Worm (Caenorhabditis elegans) whole organism, L4 larva: Measurements from ENCODE around the gene sto-3.

Source experiments
- F37D6.2 ChIP-seq: sonication (generic microtip); optimal IDR thresholded peaks from 2 replicates; lab custom pipeline; 2016; ENCODE audit warnings: mild to moderate bottlenecking, missing genetic modification characterization, missing compliant biosample characterization
- ZK546.5 ChIP-seq, 2 experiments: sonication (generic microtip); optimal IDR thresholded peaks; 2 replicates each; lab custom pipeline; 2017; ENCODE audit warnings: missing biosample characterization in 2 of 2, missing genetic modification characterization in 2 of 2
- aly-2 ChIP-seq: sonication (generic microtip); optimal IDR thresholded peaks from 2 replicates; lab custom pipeline; 2018; ENCODE audit warnings: missing biosample characterization, missing genetic modification characterization
- lsy-2 ChIP-seq, 2 experiments: fragments of 150-350 bp in 1 of 2; sonication (generic microtip) in 1 of 2; optimal IDR thresholded peaks; 2 replicates each; lab custom pipeline; 2014 to 2017; ENCODE audit warnings: missing biosample characterization in 2 of 2, missing genetic modification characterization in 2 of 2
- nhr-25 ChIP-seq: sonication (generic microtip); optimal IDR thresholded peaks from 2 replicates; lab custom pipeline; 2017; ENCODE audit warnings: missing genetic modification characterization, mild to moderate bottlenecking, missing compliant biosample characterization, antibody characterized with exemption, moderate library complexity, borderline replicate concordance; ENCODE audit not compliant: insufficient read depth
- ztf-11 ChIP-seq: fragments of 150-350 bp; optimal IDR thresholded peaks from 2 replicates; lab custom pipeline; 2014; ENCODE audit warnings: missing biosample characterization, missing genetic modification characterization

- no peak for TF ChIP-seq ZK546.5 (tag; optimal IDR thresholded peaks at IDR 0.05; lab: Kevin White, UChicago)
- no peak for TF ChIP-seq aly-2 (tag; lab: Kevin White, UChicago)
- no peak for TF ChIP-seq ztf-11 (tag; lab: Kevin White, UChicago)
- TF ChIP-seq F37D6.2 (tag; lab: Kevin White, UChicago), result no peak
- TF ChIP-seq nhr-25 (tag; lab: Kevin White, UChicago), result no peak
- no peak for TF ChIP-seq lsy-2 (tag; optimal IDR thresholded peaks at IDR 0.05; lab: Kevin White, UChicago)
These were observed 13.7 kb downstream of the sto-3 start for ce11 chrX:11608110-11608759.
